Worm (Caenorhabditis elegans) whole organism, L4/young adult: ENCODE results near the gene F56D6.8.

ENCODE experiments used
- W03F9.2 ChIP-seq: fragments of 150-350 bp; optimal IDR thresholded peaks from 2 replicates; lab custom pipeline; 2014; ENCODE audit warnings: missing biosample characterization, missing genetic modification characterization
- him-1 ChIP-seq: sonication (generic microtip); optimal IDR thresholded peaks from 2 replicates; lab custom pipeline; 2016; ENCODE audit warnings: missing genotype, missing genetic modification reagents, missing genetic modification characterization, missing compliant biosample characterization

DNA sequence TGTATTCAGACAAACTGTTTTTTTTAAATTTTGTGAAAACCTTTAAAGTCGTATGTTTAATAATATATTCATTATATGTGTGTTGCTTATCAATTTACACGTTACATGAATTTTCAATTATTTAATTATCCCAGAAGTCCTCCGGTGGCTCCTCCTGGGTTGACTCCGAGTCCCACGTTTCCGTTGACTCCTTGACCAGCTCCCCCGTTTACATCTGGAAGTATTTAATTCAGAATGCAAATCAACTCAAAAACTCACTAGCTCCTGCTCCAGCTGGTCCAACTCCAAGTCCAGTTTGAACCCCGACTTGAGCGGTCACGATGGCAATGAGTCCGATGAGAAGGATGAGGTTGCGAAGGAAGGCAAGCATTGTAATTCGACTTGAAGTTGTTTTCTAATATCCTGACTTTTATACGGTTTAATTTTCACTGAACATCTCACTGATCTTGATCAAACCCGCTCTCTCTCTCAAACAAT, at the start of gene F56D6.8:
- TF ChIP-seq W03F9.2 (tag; lab: Kevin White, UChicago), result no peak
- no peak for TF ChIP-seq him-1 (tag; lab: Kevin White, UChicago)
